Fruit fly (Drosophila melanogaster) Kc167 (cell line): ENCODE measurements around the gene dnd.

Source experiments
- Myc ChIP-seq: fragments of >200 bp; optimal IDR thresholded peaks from 2 replicates; lab custom pipeline; 2017; ENCODE audit warnings: missing external identifiers
- Sin3A ChIP-seq: fragments of >200 bp; optimal IDR thresholded peaks from 2 replicates; lab custom pipeline; 2018; ENCODE audit warnings: missing external identifiers
- h ChIP-seq: fragments of >200 bp; optimal IDR thresholded peaks from 3 replicates; lab custom pipeline; 2018; ENCODE audit warnings: missing external identifiers
- insv ChIP-seq: fragments of >200 bp; optimal IDR thresholded peaks from 3 replicates; lab custom pipeline; 2018; ENCODE audit warnings: missing external identifiers
- psq ChIP-seq: fragments of >200 bp; optimal IDR thresholded peaks from 2 replicates; lab custom pipeline; 2017; ENCODE audit warnings: missing external identifiers
- ttk ChIP-seq: sonication (Bioruptor generic); optimal IDR thresholded peaks from 2 replicates; lab custom pipeline; 2017; ENCODE audit warnings: missing external identifiers

- TF ChIP-seq ttk (no peak), Myc (lab: Kevin White, UChicago) (no peak), h (no peak), psq (no peak), insv (no peak), Sin3A (no peak)
Measured at dm6 chr3R:21904345-21904744, 17.2 kb upstream of the dnd start.
